Worm (Caenorhabditis elegans): Measurements from ENCODE around the gene lips-12.

lips-12 gene

ce11 chrII:1103484-1104100, 10.4 kb downstream of the lips-12 start (continued):
- TF ChIP-seq ceh-32 (tag; optimal IDR thresholded peaks at IDR 0.05; ENCODE audit: poor library complexity) (no peak), madf-5 (GFP tag; IDR thresholded peaks at IDR 0.05) (no peak), zfp-2 (tag; optimal IDR thresholded peaks at IDR 0.05) (no peak), daf-12 (tag; optimal IDR thresholded peaks at IDR 0.05) (no peak), ZK546.5 (tag; optimal IDR thresholded peaks at IDR 0.05) (no peak), nhr-28 (tag; optimal IDR thresholded peaks at IDR 0.05) (peak; percentile 99), Y48G9A.11 (GFP tag; IDR thresholded peaks at IDR 0.05) (no peak), pha-4 (GFP tag; IDR thresholded peaks at IDR 0.05) (peak; percentile 74), pha-4 (tag; optimal IDR thresholded peaks at IDR 0.05) (no peak), mdl-1 (tag; optimal IDR thresholded peaks at IDR 0.05) (peak in 1 of 2 experiments; percentile 37), fos-1 (tag; optimal IDR thresholded peaks at IDR 0.05) (no peak), nhr-77 (tag; optimal IDR thresholded peaks at IDR 0.05) (peak; percentile 95), mes-2 (tag; optimal IDR thresholded peaks at IDR 0.05; ENCODE audit: poor library complexity, severe bottlenecking) (peak; percentile 33), ctbp-1 (GFP tag; IDR thresholded peaks at IDR 0.05) (no peak), F49E8.2 (tag; optimal IDR thresholded peaks at IDR 0.05; ENCODE audit: borderline replicate concordance) (no peak), zag-1 (tag; optimal IDR thresholded peaks at IDR 0.05) (no peak), php-3 (GFP tag; IDR thresholded peaks at IDR 0.05) (peak; percentile 97), F10B5.3 (tag; optimal IDR thresholded peaks at IDR 0.05) (no peak)

ce11 chrII:1102209-1102608, 11.8 kb downstream of the lips-12 start:
- TF ChIP-seq ztf-11 (tag; optimal IDR thresholded peaks at IDR 0.05) (no peak), lin-38 (GFP tag; IDR thresholded peaks at IDR 0.05) (0 out of 2 replicates have a peak, but pooled peaks have one; percentile 18)

- TF ChIP-seq dve-1 (tag; optimal IDR thresholded peaks at IDR 0.05; ENCODE audit: insufficient read depth) (no peak), mes-2 (tag; optimal IDR thresholded peaks at IDR 0.05; ENCODE audit: poor library complexity, severe bottlenecking) (no peak), set-16 (GFP tag; IDR thresholded peaks at IDR 0.05) (no peak), F44E2.7 (GFP tag; IDR thresholded peaks at IDR 0.05) (no peak), dmd-6 (GFP tag; IDR thresholded peaks at IDR 0.05) (peak; percentile 79), ceh-82 (tag; optimal IDR thresholded peaks at IDR 0.05) (no peak), daf-12 (tag; optimal IDR thresholded peaks at IDR 0.05) (no peak), hlh-11 (tag; optimal IDR thresholded peaks at IDR 0.05) (peak; percentile 64), unc-39 (tag; optimal IDR thresholded peaks at IDR 0.05) (no peak), unc-62 (GFP tag; optimal IDR thresholded peaks at IDR 0.05 in 1 of 2) (no peak), unc-62 (tag; optimal IDR thresholded peaks at IDR 0.05) (no peak), vab-7 (GFP tag; IDR thresholded peaks at IDR 0.05) (no peak), madf-5 (GFP tag; IDR thresholded peaks at IDR 0.05) (no peak), ama-1 (optimal IDR thresholded peaks at IDR 0.05) (no peak), aha-1 (tag) (no peak), mxl-2 (GFP tag; conservative IDR thresholded peaks at IDR 0.05) (no peak), mep-1 (tag; optimal IDR thresholded peaks at IDR 0.05) (no peak), Y48G9A.11 (GFP tag; IDR thresholded peaks at IDR 0.05) (no peak), nhr-76 (tag; optimal IDR thresholded peaks at IDR 0.05) (no peak), zfp-2 (tag; optimal IDR thresholded peaks at IDR 0.05) (no peak), F37D6.2 (tag; optimal IDR thresholded peaks at IDR 0.05) (no peak), mxl-3 (GFP tag; optimal IDR thresholded peaks at IDR 0.05) (no peak), ZK546.5 (tag; optimal IDR thresholded peaks at IDR 0.05) (no peak), mdt-29 (GFP tag; IDR thresholded peaks at IDR 0.05) (no peak), skn-1 (tag; optimal IDR thresholded peaks at IDR 0.05) (no peak), ceh-20 (GFP tag; IDR thresholded peaks at IDR 0.05) (no peak), snpc-4 (tag; optimal IDR thresholded peaks at IDR 0.05) (no peak), cey-2 (tag; optimal IDR thresholded peaks at IDR 0.05; ENCODE audit: borderline replicate concordance, insufficient read depth) (no peak), egl-27 (tag; optimal IDR thresholded peaks at IDR 0.05) (no peak), nhr-10 (tag; optimal IDR thresholded peaks at IDR 0.05) (no peak), ztf-11 (tag; optimal IDR thresholded peaks at IDR 0.05) (no peak), pqm-1 (tag; optimal IDR thresholded peaks at IDR 0.05) (peak; percentile 76), fos-1 (tag; optimal IDR thresholded peaks at IDR 0.05) (no peak), lin-15B (tag; optimal IDR thresholded peaks at IDR 0.05) (no peak), daf-16 (GFP tag; optimal IDR thresholded peaks at IDR 0.05) (no peak), daf-16 (tag; optimal IDR thresholded peaks at IDR 0.05) (peak; percentile 51), dmd-8 (GFP tag; IDR thresholded peaks at IDR 0.05) (no peak)
Observed at ce11 chrII:1101413-1101812, 12.6 kb downstream of the lips-12 start.
